Fruit fly (Drosophila melanogaster): ENCODE data around the gene CG2162.
A peak's percentile ranks its signal among the peaks of the same experiment; 100 is the strongest.

The CG2162 gene

DNA sequence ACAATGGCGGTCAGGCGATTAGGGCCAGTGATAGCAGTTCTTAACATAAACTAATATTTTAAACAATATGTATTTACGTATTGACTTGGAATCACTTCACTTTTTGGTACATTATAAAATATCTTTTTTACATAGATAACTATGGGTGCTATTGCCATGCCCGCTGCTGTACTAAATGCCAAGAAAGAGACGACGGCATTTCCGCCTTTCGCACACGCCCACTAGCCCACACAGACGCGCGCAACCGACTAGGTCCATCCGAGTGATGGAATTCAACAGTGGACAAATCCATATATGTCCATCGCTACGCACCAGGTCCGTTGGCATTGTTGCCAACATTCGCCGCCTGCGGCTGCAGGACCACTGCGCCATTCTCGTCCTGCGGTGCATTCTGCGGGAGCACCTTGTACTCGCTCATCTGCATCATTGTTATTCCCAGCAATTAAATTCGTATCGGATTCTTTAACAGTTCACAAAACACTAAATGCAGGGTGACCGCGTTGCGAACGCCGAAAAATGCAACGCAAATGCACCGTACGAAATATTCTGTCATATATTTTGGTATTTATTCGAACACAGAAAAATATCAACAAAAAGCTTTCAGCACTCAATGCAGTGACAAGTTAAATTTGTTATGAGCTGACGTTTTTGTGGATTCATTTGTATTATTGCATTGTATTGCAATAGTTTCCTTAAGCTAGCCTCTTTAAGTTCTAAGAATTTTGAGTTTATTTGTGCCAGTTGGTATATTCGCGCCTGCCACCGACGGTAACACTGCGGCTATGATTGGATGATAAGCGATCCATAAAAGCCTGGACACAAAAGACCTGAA lies 11.5 kb downstream of the CG2162 start, which contains the start of the genes scramb2 and Sk2 (continued):
- TF ChIP-seq Adf1 (GFP tag; IDR thresholded peaks at IDR 0.05), result peak; percentile 66
- peak; percentile 95 for TF ChIP-seq row (GFP tag; IDR thresholded peaks at IDR 0.05)
- TF ChIP-seq prd (optimal IDR thresholded peaks at IDR 0.05), result no peak
- TF ChIP-seq prd (GFP tag; IDR thresholded peaks at IDR 0.05), result peak; percentile 97
- no peak for TF ChIP-seq Opbp (GFP tag; IDR thresholded peaks at IDR 0.05; ENCODE audit: partially characterized antibody)
- peak; percentile 42 for TF ChIP-seq corto (GFP tag; optimal IDR thresholded peaks at IDR 0.05)
- no peak for TF ChIP-seq chinmo (GFP tag; IDR thresholded peaks at IDR 0.05; ENCODE audit: partially characterized antibody)
- TF ChIP-seq Dref (GFP tag; IDR thresholded peaks at IDR 0.05), result peak; percentile 38; the same call in 1 of the 2 replicates
- peak; percentile 77 for TF ChIP-seq CG43689 (GFP tag; IDR thresholded peaks at IDR 0.05)
- peak; percentile 84 for TF ChIP-seq peb (GFP tag; IDR thresholded peaks at IDR 0.05)
- TF ChIP-seq CG8924 (tag; optimal IDR thresholded peaks at IDR 0.05), result peak; percentile 94
- TF ChIP-seq insv (GFP tag; optimal IDR thresholded peaks at IDR 0.05), result peak; percentile 27 to 58
- TF ChIP-seq CG31388 (GFP tag; optimal IDR thresholded peaks at IDR 0.05), result peak; percentile 80
- TF ChIP-seq ewg (GFP tag; optimal IDR thresholded peaks at IDR 0.05), result peak; percentile 87
- no peak for TF ChIP-seq CG6791 (GFP tag; IDR thresholded peaks at IDR 0.05; ENCODE audit: partially characterized antibody)
- TF ChIP-seq CG3995 (GFP tag; optimal IDR thresholded peaks at IDR 0.05), result peak; percentile 70
- peak; percentile 67 for TF ChIP-seq MESR4 (GFP tag; optimal IDR thresholded peaks at IDR 0.05)
- peak; percentile 94 for TF ChIP-seq CG5953 (GFP tag; IDR thresholded peaks at IDR 0.05)
- TF ChIP-seq Vsx1 (GFP tag; optimal IDR thresholded peaks at IDR 0.05), result peak; percentile 94
- TF ChIP-seq CG13624 (GFP tag; optimal IDR thresholded peaks at IDR 0.05), result peak; percentile 84
- peak; percentile 95 for TF ChIP-seq salm (tag; optimal IDR thresholded peaks at IDR 0.05)
- no peak for TF ChIP-seq CG8478 (optimal IDR thresholded peaks at IDR 0.05)
- peak; percentile 32 for TF ChIP-seq NK7.1 (GFP tag; optimal IDR thresholded peaks at IDR 0.05)
- peak; percentile 83 for TF ChIP-seq D19B (GFP tag; optimal IDR thresholded peaks at IDR 0.05)
- peak; percentile 91 for TF ChIP-seq B-H1 (GFP tag; IDR thresholded peaks at IDR 0.05)
- peak; percentile 86 for TF ChIP-seq CG16815 (GFP tag; optimal IDR thresholded peaks at IDR 0.05)
- peak; percentile 96 for TF ChIP-seq Xrp1 (GFP tag; IDR thresholded peaks at IDR 0.05)
- peak; percentile 90 for TF ChIP-seq run (tag; optimal IDR thresholded peaks at IDR 0.05)
- TF ChIP-seq dmrt11E (tag; optimal IDR thresholded peaks at IDR 0.05), result peak; percentile 91
- peak; percentile 95 for TF ChIP-seq sob (GFP tag; IDR thresholded peaks at IDR 0.05)
- TF ChIP-seq al (GFP tag; IDR thresholded peaks at IDR 0.05), result peak; percentile 90
- peak; percentile 88 for TF ChIP-seq CG10274 (GFP tag; optimal IDR thresholded peaks at IDR 0.05)
- TF ChIP-seq CG12391 (tag; optimal IDR thresholded peaks at IDR 0.05), result peak; percentile 93
- TF ChIP-seq H2.0 (GFP tag; IDR thresholded peaks at IDR 0.05), result peak; percentile 93
- TF ChIP-seq Lpt (GFP tag; optimal IDR thresholded peaks at IDR 0.05), result no peak
- TF ChIP-seq Mad (GFP tag; optimal IDR thresholded peaks at IDR 0.05), result peak; percentile 91
- peak; percentile 73 for TF ChIP-seq Bteb2 (GFP tag; optimal IDR thresholded peaks at IDR 0.05)
- TF ChIP-seq tio (GFP tag; optimal IDR thresholded peaks at IDR 0.05), result peak; percentile 90
- TF ChIP-seq CG7556 (GFP tag; optimal IDR thresholded peaks at IDR 0.05), result peak; percentile 95
- TF ChIP-seq CG1603 (tag; optimal IDR thresholded peaks at IDR 0.05), result peak; percentile 90
- TF ChIP-seq odd (GFP tag; optimal IDR thresholded peaks at IDR 0.05), result peak; percentile 96
- peak; percentile 76 for TF ChIP-seq Hmx (GFP tag; optimal IDR thresholded peaks at IDR 0.05)
- TF ChIP-seq Chrac-16 (GFP tag; optimal IDR thresholded peaks at IDR 0.05), result peak; percentile 92
- TF ChIP-seq caup (GFP tag; optimal IDR thresholded peaks at IDR 0.05; ENCODE audit: severe bottlenecking), result peak; percentile 96
- TF ChIP-seq E2f1 (GFP tag; IDR thresholded peaks at IDR 0.05), result peak; percentile 92
- peak; percentile 95 for TF ChIP-seq bcd (GFP tag; optimal IDR thresholded peaks at IDR 0.05)
- peak; percentile 85 for TF ChIP-seq CG8359 (GFP tag; optimal IDR thresholded peaks at IDR 0.05; ENCODE audit: borderline replicate concordance)
- no peak for TF ChIP-seq CG34224 (GFP tag; IDR thresholded peaks at IDR 0.05; ENCODE audit: partially characterized antibody)
- TF ChIP-seq crc (GFP tag; optimal IDR thresholded peaks at IDR 0.05), result peak; percentile 81
